Worm (Caenorhabditis elegans) whole organism, L4 larva: ENCODE results near the gene F31E8.5.
A peak's percentile ranks its signal among the peaks of the same experiment; 100 is the strongest.

ENCODE experiments used
- F37D6.2 ChIP-seq: sonication (generic microtip); optimal IDR thresholded peaks from 2 replicates; lab custom pipeline; 2016; ENCODE audit warnings: mild to moderate bottlenecking, missing genetic modification characterization, missing compliant biosample characterization
- R02D3.7 ChIP-seq: fragments of 150-350 bp; sonication (generic microtip); optimal IDR thresholded peaks from 3 replicates; lab custom pipeline; 2014; ENCODE audit warnings: missing biosample characterization, missing genetic modification characterization
- Y48G9A.11 ChIP-seq: fragments of 200-800 bp; sonication (Bioruptor generic); IDR thresholded peaks from 2 replicates; pipeline ENCODE4 v1.3.6; 2022; ENCODE audit warnings: missing genetic modification reagents, missing genetic modification characterization, missing compliant biosample characterization
- Y5F2A.4 ChIP-seq: fragments of 200-800 bp; sonication (Bioruptor generic); optimal IDR thresholded peaks from 2 replicates; lab custom pipeline; 2018; ENCODE audit warnings: mild to moderate bottlenecking, missing genetic modification characterization, missing compliant biosample characterization
- aha-1 ChIP-seq: fragments of 150-350 bp; peaks from one replicate; lab custom pipeline; 2014; ENCODE audit warnings: missing biosample characterization, missing genetic modification characterization
- aly-2 ChIP-seq: sonication (generic microtip); optimal IDR thresholded peaks from 2 replicates; lab custom pipeline; 2018; ENCODE audit warnings: missing biosample characterization, missing genetic modification characterization
- ceh-44 ChIP-seq: fragments of 200-800 bp; sonication (Bioruptor generic); IDR thresholded peaks from 2 replicates; pipeline ENCODE4 v1.3.6; 2022; ENCODE audit warnings: missing genetic modification reagents, missing genetic modification characterization, missing compliant biosample characterization
- ceh-62 ChIP-seq: sonication (generic microtip); optimal IDR thresholded peaks from 2 replicates; lab custom pipeline; 2017; ENCODE audit warnings: missing biosample characterization, missing genetic modification characterization
- ceh-82 ChIP-seq: sonication (generic microtip); optimal IDR thresholded peaks from 2 replicates; lab custom pipeline; 2017; ENCODE audit warnings: missing biosample characterization, missing genetic modification characterization
- ctbp-1 ChIP-seq: fragments of 200-800 bp; sonication (Bioruptor generic); IDR thresholded peaks from 2 replicates; pipeline ENCODE4 v1.3.6; 2022; ENCODE audit warnings: missing genetic modification reagents, missing genetic modification characterization, missing compliant biosample characterization
- dpl-1 ChIP-seq: fragments of 150-350 bp; optimal IDR thresholded peaks from 2 replicates; lab custom pipeline; 2014; ENCODE audit warnings: missing biosample characterization, missing genetic modification reagents, missing genetic modification characterization
- duxl-1 ChIP-seq: sonication (generic microtip); optimal IDR thresholded peaks from 2 replicates; lab custom pipeline; 2016; ENCODE audit warnings: mild to moderate bottlenecking, missing genetic modification characterization, moderate library complexity, missing compliant biosample characterization; ENCODE audit not compliant: poor library complexity
- fkh-10 ChIP-seq: fragments of 150-350 bp; optimal IDR thresholded peaks from 2 replicates; lab custom pipeline; 2014; ENCODE audit warnings: missing biosample characterization, missing genetic modification reagents, missing genetic modification characterization
- gei-8 ChIP-seq: fragments of 200-800 bp; sonication (Bioruptor generic); optimal IDR thresholded peaks from 2 replicates; lab custom pipeline; 2018; ENCODE audit warnings: mild to moderate bottlenecking, missing genetic modification characterization, missing compliant biosample characterization
- lin-13 ChIP-seq: fragments of 150-350 bp; optimal IDR thresholded peaks from 2 replicates; lab custom pipeline; 2014; ENCODE audit warnings: missing biosample characterization, missing genetic modification reagents, missing genetic modification characterization
- lin-29 ChIP-seq: fragments of 200-800 bp; sonication (Bioruptor generic); IDR thresholded peaks from 2 replicates; pipeline ENCODE4 v1.3.6; 2022; ENCODE audit warnings: missing genetic modification reagents, missing genetic modification characterization, missing compliant biosample characterization
- lin-38 ChIP-seq: fragments of 200-800 bp; sonication (Bioruptor generic); IDR thresholded peaks from 2 replicates; pipeline ENCODE4 v1.3.6; 2022; ENCODE audit warnings: missing genetic modification reagents, missing genetic modification characterization, missing compliant biosample characterization
- lin-39 ChIP-seq: fragments of 150-350 bp; optimal IDR thresholded peaks from 2 replicates; lab custom pipeline; 2014; ENCODE audit warnings: missing biosample characterization, missing genetic modification reagents, missing genetic modification characterization
- madf-5 ChIP-seq, 2 experiments: fragments of 200-800 bp; sonication (Bioruptor generic); IDR thresholded peaks; 2 replicates each; pipeline ENCODE4 v1.3.6; 2022; ENCODE audit warnings: missing compliant biosample characterization in 2 of 2, missing genetic modification characterization in 2 of 2
- madf-9 ChIP-seq: fragments of 200-800 bp; sonication (Bioruptor generic); conservative IDR thresholded peaks from 2 replicates; pipeline ENCODE4 v1.3.6; 2022; ENCODE audit warnings: missing genetic modification reagents, missing genetic modification characterization, missing compliant biosample characterization
- mdl-1 ChIP-seq, 2 experiments: fragments of 150-350 bp in 1 of 2; sonication (generic microtip) in 1 of 2; optimal IDR thresholded peaks; 2 replicates each; lab custom pipeline; 2014 to 2017; ENCODE audit warnings: missing biosample characterization in 2 of 2, missing genetic modification characterization in 2 of 2
- mdt-29 ChIP-seq: fragments of 200-800 bp; sonication (Bioruptor generic); IDR thresholded peaks from 2 replicates; pipeline ENCODE4 v1.3.6; 2022; ENCODE audit warnings: missing genetic modification reagents, missing genetic modification characterization, missing compliant biosample characterization
- mep-1 ChIP-seq: fragments of 150-350 bp; sonication (generic microtip); optimal IDR thresholded peaks from 3 replicates; lab custom pipeline; 2014; ENCODE audit warnings: missing biosample characterization, missing genetic modification characterization
- mes-2 ChIP-seq: sonication (generic microtip); optimal IDR thresholded peaks from 2 replicates; lab custom pipeline; 2016; ENCODE audit warnings: missing genotype, mild to moderate bottlenecking, missing genetic modification characterization, missing compliant biosample characterization; ENCODE audit not compliant: poor library complexity, severe bottlenecking
- mxl-2 ChIP-seq: fragments of 200-800 bp; sonication (Bioruptor generic); conservative IDR thresholded peaks from 2 replicates; pipeline ENCODE4 v1.3.6; 2022; ENCODE audit warnings: missing genetic modification reagents, missing genetic modification characterization, missing compliant biosample characterization
- mxl-3 ChIP-seq: fragments of 200-800 bp; sonication (Bioruptor generic); optimal IDR thresholded peaks from 2 replicates; lab custom pipeline; 2018; ENCODE audit warnings: mild to moderate bottlenecking, missing genetic modification characterization, missing compliant biosample characterization
- nhr-102 ChIP-seq: sonication (generic microtip); optimal IDR thresholded peaks from 2 replicates; lab custom pipeline; 2016; ENCODE audit warnings: mild to moderate bottlenecking, missing genetic modification characterization, moderate library complexity, missing compliant biosample characterization
- nhr-25 ChIP-seq: sonication (generic microtip); optimal IDR thresholded peaks from 2 replicates; lab custom pipeline; 2017; ENCODE audit warnings: missing genetic modification characterization, mild to moderate bottlenecking, missing compliant biosample characterization, antibody characterized with exemption, moderate library complexity, borderline replicate concordance; ENCODE audit not compliant: insufficient read depth
- nhr-42 ChIP-seq: fragments of 200-800 bp; sonication (Bioruptor generic); IDR thresholded peaks from 2 replicates; pipeline ENCODE4 v1.3.6; 2022; ENCODE audit warnings: missing genetic modification characterization, missing compliant biosample characterization
- pha-4 ChIP-seq, 2 experiments: fragments of 150-350 bp in 1 of 2; fragments of 200-800 bp in 1 of 2; sonication (Bioruptor generic) in 1 of 2; IDR thresholded peaks in 1 of 2; optimal IDR thresholded peaks in 1 of 2; 2 replicates each; pipeline versions ENCODE4 v1.3.6 to Lab custom; 2014 to 2022; ENCODE audit warnings: missing genetic modification characterization in 2 of 2, missing genetic modification reagents in 2 of 2, missing biosample characterization in 1 of 2, missing compliant biosample characterization in 1 of 2
- pqm-1 ChIP-seq: sonication (generic microtip); optimal IDR thresholded peaks from 2 replicates; lab custom pipeline; 2017; ENCODE audit warnings: missing biosample characterization, missing genetic modification characterization
- rbr-2 ChIP-seq: sonication (generic microtip); optimal IDR thresholded peaks from 2 replicates; lab custom pipeline; 2016; ENCODE audit warnings: missing genotype, missing genetic modification characterization, missing compliant biosample characterization
- sdz-12 ChIP-seq: fragments of 200-800 bp; sonication (Bioruptor generic); optimal IDR thresholded peaks from 2 replicates; lab custom pipeline; 2018; ENCODE audit warnings: mild to moderate bottlenecking, missing genetic modification characterization, missing compliant biosample characterization
- set-16 ChIP-seq: fragments of 200-800 bp; sonication (Bioruptor generic); IDR thresholded peaks from 2 replicates; pipeline ENCODE4 v1.3.6; 2022; ENCODE audit warnings: missing genetic modification reagents, missing genetic modification characterization, missing compliant biosample characterization
- snpc-1.2 ChIP-seq: fragments of 200-800 bp; sonication (Bioruptor generic); IDR thresholded peaks from 2 replicates; pipeline ENCODE4 v1.3.6; 2022; ENCODE audit warnings: missing genetic modification reagents, missing genetic modification characterization, missing compliant biosample characterization
- snpc-4 ChIP-seq: fragments of 150-350 bp; optimal IDR thresholded peaks from 2 replicates; lab custom pipeline; 2014; ENCODE audit warnings: missing biosample characterization, missing genetic modification characterization
- spr-1 ChIP-seq: sonication (generic microtip); optimal IDR thresholded peaks from 2 replicates; lab custom pipeline; 2016; ENCODE audit warnings: mild to moderate bottlenecking, missing genetic modification characterization, missing compliant biosample characterization
- spr-3 ChIP-seq: fragments of 200-800 bp; sonication (Bioruptor generic); optimal IDR thresholded peaks from 2 replicates; lab custom pipeline; 2018; ENCODE audit warnings: mild to moderate bottlenecking, missing genetic modification characterization, missing compliant biosample characterization
- tag-97 ChIP-seq: fragments of 200-800 bp; sonication (Bioruptor generic); IDR thresholded peaks from 2 replicates; pipeline ENCODE4 v1.3.6; 2022; ENCODE audit warnings: missing genetic modification characterization, missing compliant biosample characterization
- unc-130 ChIP-seq: sonication (generic microtip); optimal IDR thresholded peaks from 2 replicates; lab custom pipeline; 2016; ENCODE audit warnings: missing genetic modification reagents, missing genetic modification characterization, missing compliant biosample characterization
- unc-39 ChIP-seq: sonication (generic microtip); optimal IDR thresholded peaks from 2 replicates; lab custom pipeline; 2017; ENCODE audit warnings: missing biosample characterization, missing genetic modification characterization
- unc-62 ChIP-seq, 3 experiments: fragments of 150-350 bp in 1 of 3; sonication (generic microtip); optimal IDR thresholded peaks in 2 of 3; peaks in 1 of 3; 1 replicate in 1 of 3; 2 replicates in 2 of 3; lab custom pipeline; 2014 to 2017; ENCODE audit warnings: missing biosample characterization in 3 of 3, missing genetic modification characterization in 3 of 3, missing genetic modification reagents in 3 of 3, missing genotype in 1 of 3
- vab-7 ChIP-seq: fragments of 200-800 bp; sonication (Bioruptor generic); IDR thresholded peaks from 2 replicates; pipeline ENCODE4 v1.3.6; 2022; ENCODE audit warnings: missing genetic modification reagents, missing genetic modification characterization, missing compliant biosample characterization
- ztf-7 ChIP-seq: fragments of 150-350 bp; optimal IDR thresholded peaks from 2 replicates; lab custom pipeline; 2014; ENCODE audit warnings: missing biosample characterization, missing genetic modification characterization

Gene F31E8.5

DNA sequence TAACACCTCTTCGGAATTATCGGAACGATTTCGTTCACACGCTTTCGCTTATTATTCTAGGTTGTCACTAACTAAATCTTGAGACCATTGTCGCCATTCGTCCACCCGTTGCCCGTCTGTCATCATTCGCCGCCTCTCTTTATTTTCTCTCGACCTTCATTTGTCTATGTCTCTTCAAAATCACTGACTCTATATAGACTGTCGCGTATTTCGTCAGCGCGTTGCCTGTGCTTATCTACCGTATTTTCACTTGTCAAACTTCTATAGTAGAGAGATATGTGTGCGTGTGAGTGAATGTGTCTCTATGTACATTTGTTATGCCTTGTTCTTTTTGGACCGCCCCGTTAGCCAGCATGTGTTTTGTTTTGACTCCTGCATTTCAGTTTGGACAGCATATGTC, 22.0 kb upstream of the F31E8.5 start (continued):
- TF ChIP-seq ceh-82 (tag; lab: Kevin White, UChicago): no peak
- no peak for TF ChIP-seq duxl-1 (tag; lab: Kevin White, UChicago)
- peak; percentile 55 for TF ChIP-seq pqm-1
- TF ChIP-seq mxl-3 (GFP tag; lab: Kevin White, UChicago): peak; percentile 82

DNA sequence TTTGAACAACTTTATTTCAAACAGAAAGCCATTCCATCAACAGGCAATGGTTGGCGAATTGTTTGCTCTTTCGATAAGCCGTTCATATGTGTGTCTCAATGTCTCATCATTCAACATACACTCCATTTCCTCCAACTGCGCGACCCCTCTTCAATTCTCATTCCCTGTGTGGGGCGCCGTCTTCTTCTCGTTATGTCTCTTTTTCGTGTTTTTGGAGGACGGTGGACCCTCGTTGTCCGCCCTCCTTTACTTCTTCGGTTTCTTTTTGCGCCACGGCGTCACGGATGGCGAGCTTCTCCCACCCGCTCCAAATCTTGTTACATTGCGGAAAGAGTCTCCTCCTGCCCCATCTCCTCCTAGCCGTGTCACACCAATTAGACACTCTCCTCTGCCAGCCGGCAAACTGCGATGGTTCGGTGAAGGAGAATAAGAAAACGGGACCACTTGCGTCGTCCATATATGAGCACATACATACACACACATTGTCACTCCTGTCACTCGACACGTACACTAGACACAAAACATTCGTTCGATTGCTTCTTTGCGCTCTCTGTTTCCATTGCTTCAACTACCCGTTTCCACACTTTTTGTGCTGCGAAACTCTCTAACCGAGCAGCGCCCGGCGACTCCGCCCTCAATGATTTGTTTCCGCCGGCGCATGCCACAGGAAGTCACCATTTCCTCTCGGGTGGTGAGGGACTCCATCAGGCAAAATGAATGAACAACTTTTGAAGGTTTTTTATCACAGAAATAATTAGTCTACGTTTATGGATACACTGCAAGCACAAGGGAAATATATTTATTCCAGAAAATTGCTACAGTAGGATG, 21.2 kb upstream of the F31E8.5 start:
- TF ChIP-seq madf-5 (GFP tag; IDR thresholded peaks at IDR 0.05; lab: Robert Waterston, UW) (0 out of 4 replicates have a peak, but pooled peaks of 1 of the 2 experiments have one; percentile 57), lin-13 (GFP tag; lab: Kevin White, UChicago) (no peak), set-16 (GFP tag; lab: Robert Waterston, UW) (peak; percentile 59; the same call in 1 of the 2 replicates), F37D6.2 (tag; lab: Kevin White, UChicago) (no peak), mxl-3 (GFP tag; lab: Kevin White, UChicago) (no peak), mep-1 (tag; lab: Kevin White, UChicago) (peak; percentile 7), sdz-12 (GFP tag; lab: Kevin White, UChicago) (peak; percentile 9), fkh-10 (GFP tag; lab: Kevin White, UChicago) (peak; percentile 21), aha-1 (tag; lab: Kevin White, UChicago) (peak; percentile 49), rbr-2 (tag; lab: Kevin White, UChicago) (peak; percentile 5), snpc-4 (tag; lab: Kevin White, UChicago) (no peak), gei-8 (GFP tag; lab: Kevin White, UChicago) (no peak), ctbp-1 (0 out of 2 replicates have a peak, but pooled peaks have one; percentile 13), unc-62 (GFP tag; optimal IDR thresholded peaks at IDR 0.05 in 1 of 2; lab: Kevin White, UChicago) (peak in 1 of 2 experiments; percentile 98), unc-62 (tag; optimal IDR thresholded peaks at IDR 0.05; lab: Kevin White, UChicago) (no peak), vab-7 (GFP tag; lab: Robert Waterston, UW) (0 out of 2 replicates have a peak, but pooled peaks have one; percentile 19), pha-4 (GFP tag; IDR thresholded peaks at IDR 0.05; lab: Robert Waterston, UW) (no peak), pha-4 (tag; optimal IDR thresholded peaks at IDR 0.05; lab: Kevin White, UChicago) (no peak), tag-97 (GFP tag; lab: Robert Waterston, UW) (no peak), Y48G9A.11 (GFP tag; lab: Robert Waterston, UW) (no peak), Y5F2A.4 (GFP tag; lab: Kevin White, UChicago) (no peak)

DNA sequence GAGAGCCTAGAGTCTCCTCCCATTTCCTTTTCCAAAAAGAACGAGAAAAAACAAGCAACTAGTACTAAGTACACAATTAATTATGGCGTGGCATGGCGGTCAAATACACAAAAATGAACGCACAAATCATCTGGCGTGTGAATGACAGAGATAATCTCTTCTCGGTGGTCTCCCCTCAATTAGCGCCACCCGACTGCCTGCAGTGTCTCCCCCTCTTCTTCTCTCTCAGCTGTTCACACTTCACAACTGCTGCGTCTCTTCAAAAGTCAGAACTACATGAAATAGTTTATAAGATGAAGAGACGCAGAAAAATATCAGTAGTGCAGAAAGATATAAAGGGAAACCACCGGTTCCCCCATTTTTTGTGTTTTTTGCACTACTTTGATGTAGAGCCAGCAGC, 20.3 kb upstream of the F31E8.5 start:
- peak; percentile 46 to 82 for TF ChIP-seq mdl-1 (tag; optimal IDR thresholded peaks at IDR 0.05; lab: Kevin White, UChicago)
- no peak for TF ChIP-seq lin-13 (GFP tag; lab: Kevin White, UChicago)
- no peak for TF ChIP-seq ceh-44 (GFP tag; lab: Robert Waterston, UW)
- no peak for TF ChIP-seq lin-29 (GFP tag; lab: Robert Waterston, UW)
- no peak for TF ChIP-seq mdt-29 (GFP tag; lab: Robert Waterston, UW)
- no peak for TF ChIP-seq unc-39
- no peak for TF ChIP-seq spr-1 (tag; lab: Kevin White, UChicago)
- TF ChIP-seq lin-38 (GFP tag; lab: Robert Waterston, UW): no peak
- no peak for TF ChIP-seq mxl-2 (GFP tag; lab: Robert Waterston, UW)
- TF ChIP-seq dpl-1: no peak
- no peak for TF ChIP-seq nhr-102 (tag; lab: Kevin White, UChicago)
- no peak for TF ChIP-seq snpc-1.2 (GFP tag; lab: Robert Waterston, UW)
- TF ChIP-seq ceh-62 (tag; lab: Kevin White, UChicago): no peak
- no peak for TF ChIP-seq unc-130 (GFP tag; lab: Kevin White, UChicago)
- no peak for TF ChIP-seq lin-39 (tag; lab: Kevin White, UChicago)
- TF ChIP-seq aly-2: no peak
- no peak for TF ChIP-seq ztf-7 (tag; lab: Kevin White, UChicago)
- TF ChIP-seq pqm-1: no peak
- TF ChIP-seq nhr-25 (tag; lab: Kevin White, UChicago): no peak
- no peak for TF ChIP-seq R02D3.7 (tag; lab: Kevin White, UChicago)
- peak; percentile 43; the same call in 1 of the 2 replicates for TF ChIP-seq ctbp-1
- peak; percentile 43 for TF ChIP-seq mes-2
- no peak for TF ChIP-seq spr-3 (GFP tag; lab: Kevin White, UChicago)
- peak; percentile 36; the same call in 1 of the 2 replicates for TF ChIP-seq madf-9 (GFP tag; lab: Robert Waterston, UW)
- no peak for TF ChIP-seq nhr-42
